Worm (Caenorhabditis elegans) whole organism, young adult: Measurements from ENCODE around the gene mnp-1.
A peak's percentile ranks its signal among the peaks of the same experiment; 100 is the strongest.
"Not testable (repeated sequence)": the region's sequence is repeated elsewhere in the genome, so short reads cannot be mapped to it uniquely, and the experiment has no call there.

Source experiments
- B0019.2 ChIP-seq: fragments of 200-800 bp; sonication (Bioruptor generic); conservative IDR thresholded peaks from 2 replicates; pipeline ENCODE4 v1.3.6; 2022; ENCODE audit warnings: missing genetic modification reagents, missing genetic modification characterization, missing compliant biosample characterization
- B0336.3 ChIP-seq: fragments of 200-800 bp; sonication (Bioruptor generic); IDR thresholded peaks from 2 replicates; pipeline ENCODE4 v1.3.6; 2022; ENCODE audit warnings: missing genetic modification characterization, missing compliant biosample characterization
- F10E7.11 ChIP-seq: sonication (generic microtip); optimal IDR thresholded peaks from 2 replicates; lab custom pipeline; 2017; ENCODE audit warnings: mild to moderate bottlenecking, missing genetic modification characterization, moderate library complexity, missing compliant biosample characterization
- F33H1.4 ChIP-seq: fragments of 200-800 bp; sonication (Bioruptor generic); IDR thresholded peaks from 2 replicates; pipeline ENCODE4 v1.3.6; 2022; ENCODE audit warnings: missing genetic modification reagents, missing genetic modification characterization, missing compliant biosample characterization
- F39B2.1 ChIP-seq: fragments of 200-800 bp; sonication (Bioruptor generic); IDR thresholded peaks from 2 replicates; pipeline ENCODE4 v1.3.6; 2022; ENCODE audit warnings: missing genetic modification reagents, missing genetic modification characterization, missing compliant biosample characterization
- K11D2.4 ChIP-seq: fragments of 200-800 bp; sonication (Bioruptor generic); IDR thresholded peaks from 2 replicates; pipeline ENCODE4 v1.3.6; 2022; ENCODE audit warnings: missing genetic modification reagents, missing genetic modification characterization, missing compliant biosample characterization
- K12H6.12 ChIP-seq: fragments of 200-800 bp; sonication (Bioruptor generic); optimal IDR thresholded peaks from 2 replicates; lab custom pipeline; 2018; ENCODE audit warnings: mild to moderate bottlenecking, missing genetic modification characterization, missing compliant biosample characterization
- Y53G8AR.9 ChIP-seq: fragments of 200-800 bp; sonication (Bioruptor generic); conservative IDR thresholded peaks from 2 replicates; pipeline ENCODE4 v1.3.6; 2022; ENCODE audit warnings: missing genetic modification reagents, missing genetic modification characterization, missing compliant biosample characterization
- Y95B8A.8 ChIP-seq: fragments of 200-800 bp; sonication (Bioruptor generic); IDR thresholded peaks from 2 replicates; pipeline ENCODE4 v1.3.6; 2022; ENCODE audit warnings: missing genetic modification reagents, missing genetic modification characterization, missing compliant biosample characterization
- bed-2 ChIP-seq: fragments of 200-800 bp; sonication (Bioruptor generic); IDR thresholded peaks from 2 replicates; pipeline ENCODE4 v1.3.6; 2022; ENCODE audit warnings: missing genetic modification reagents, missing genetic modification characterization, missing compliant biosample characterization
- ccch-3 ChIP-seq: fragments of 200-800 bp; sonication (Bioruptor generic); optimal IDR thresholded peaks from 2 replicates; lab custom pipeline; 2018; ENCODE audit warnings: mild to moderate bottlenecking, missing genetic modification characterization, missing compliant biosample characterization
- cebp-1 ChIP-seq, 2 experiments: fragments of 200-800 bp in 1 of 2; sonication (Bioruptor generic) in 1 of 2; sonication (generic microtip) in 1 of 2; IDR thresholded peaks in 1 of 2; optimal IDR thresholded peaks in 1 of 2; 2 replicates each; pipeline versions ENCODE4 v1.3.6 to Lab custom; 2017 to 2022; ENCODE audit warnings: missing compliant biosample characterization in 2 of 2, missing genetic modification characterization in 2 of 2, mild to moderate bottlenecking in 1 of 2, missing genetic modification reagents in 1 of 2, moderate library complexity in 1 of 2
- ceh-27 ChIP-seq: fragments of 200-800 bp; sonication (Bioruptor generic); optimal IDR thresholded peaks from 2 replicates; lab custom pipeline; 2018; ENCODE audit warnings: mild to moderate bottlenecking, missing genetic modification characterization, moderate library complexity, missing compliant biosample characterization
- ceh-40 ChIP-seq: fragments of 200-800 bp; sonication (Bioruptor generic); IDR thresholded peaks from 2 replicates; pipeline ENCODE4 v1.3.6; 2022; ENCODE audit warnings: missing genetic modification characterization, missing compliant biosample characterization
- ceh-79 ChIP-seq: sonication (generic microtip); optimal IDR thresholded peaks from 2 replicates; lab custom pipeline; 2017; ENCODE audit warnings: mild to moderate bottlenecking, missing genetic modification characterization, missing compliant biosample characterization
- die-1 ChIP-seq: sonication (generic microtip); optimal IDR thresholded peaks from 2 replicates; lab custom pipeline; 2016; ENCODE audit warnings: missing genotype, mild to moderate bottlenecking, missing genetic modification characterization, missing compliant biosample characterization
- dox-1 ChIP-seq: fragments of 200-800 bp; sonication (Bioruptor generic); IDR thresholded peaks from 2 replicates; pipeline ENCODE4 v1.3.6; 2022; ENCODE audit warnings: missing genetic modification reagents, missing genetic modification characterization, missing compliant biosample characterization
- egl-44 ChIP-seq: fragments of 200-800 bp; sonication (Bioruptor generic); IDR thresholded peaks from 2 replicates; pipeline ENCODE4 v1.3.6; 2022; ENCODE audit warnings: missing genetic modification reagents, missing genetic modification characterization, missing compliant biosample characterization
- ekl-4 ChIP-seq: fragments of 200-800 bp; sonication (Bioruptor generic); IDR thresholded peaks from 2 replicates; pipeline ENCODE4 v1.3.6; 2022; ENCODE audit warnings: missing genetic modification reagents, missing genetic modification characterization, missing compliant biosample characterization
- him-1 ChIP-seq: sonication (generic microtip); optimal IDR thresholded peaks from 2 replicates; lab custom pipeline; 2016; ENCODE audit warnings: missing genotype, missing genetic modification reagents, missing genetic modification characterization, missing compliant biosample characterization
- lag-1 ChIP-seq: fragments of 200-800 bp; sonication (Bioruptor generic); IDR thresholded peaks from 2 replicates; pipeline ENCODE4 v1.3.6; 2022; ENCODE audit warnings: missing genetic modification reagents, missing genetic modification characterization, missing compliant biosample characterization
- let-607 ChIP-seq, 2 experiments: fragments of 200-800 bp in 1 of 2; sonication (Bioruptor generic) in 1 of 2; sonication (generic microtip) in 1 of 2; optimal IDR thresholded peaks; 2 replicates each; lab custom pipeline; 2016 to 2018; ENCODE audit warnings: mild to moderate bottlenecking in 2 of 2, missing compliant biosample characterization in 2 of 2, missing genetic modification characterization in 2 of 2, moderate library complexity in 2 of 2, missing genotype in 1 of 2
- lin-26 ChIP-seq: fragments of 200-800 bp; sonication (Bioruptor generic); IDR thresholded peaks from 2 replicates; pipeline ENCODE4 v1.3.6; 2022; ENCODE audit warnings: missing genetic modification reagents, missing genetic modification characterization, missing compliant biosample characterization
- lin-35 ChIP-seq, 3 experiments: fragments of 150-350 bp in 2 of 3; sonication (generic microtip) in 1 of 3; optimal IDR thresholded peaks; 2 replicates each; lab custom pipeline; 2014 to 2018; ENCODE audit warnings: missing biosample characterization in 3 of 3, missing genetic modification characterization in 3 of 3, missing genetic modification reagents in 3 of 3
- lin-54 ChIP-seq: fragments of 200-800 bp; sonication (Bioruptor generic); optimal IDR thresholded peaks from 2 replicates; lab custom pipeline; 2018; ENCODE audit warnings: mild to moderate bottlenecking, missing genetic modification characterization, missing compliant biosample characterization
- lsl-1 ChIP-seq: fragments of 200-800 bp; sonication (Bioruptor generic); optimal IDR thresholded peaks from 2 replicates; lab custom pipeline; 2018; ENCODE audit warnings: mild to moderate bottlenecking, missing genetic modification characterization, moderate library complexity, missing compliant biosample characterization
- madf-6 ChIP-seq: fragments of 200-800 bp; sonication (Bioruptor generic); IDR thresholded peaks from 2 replicates; pipeline ENCODE4 v1.3.6; 2022; ENCODE audit warnings: missing genetic modification reagents, missing genetic modification characterization, missing compliant biosample characterization
- mcd-1 ChIP-seq: fragments of 200-800 bp; sonication (Bioruptor generic); IDR thresholded peaks from 2 replicates; pipeline ENCODE4 v1.3.6; 2022; ENCODE audit warnings: missing genetic modification reagents, missing genetic modification characterization, missing compliant biosample characterization
- mel-28 ChIP-seq: sonication (generic microtip); optimal IDR thresholded peaks from 2 replicates; lab custom pipeline; 2016; ENCODE audit warnings: borderline replicate concordance, mild to moderate bottlenecking, missing genetic modification characterization, missing compliant biosample characterization
- nhr-120 ChIP-seq: fragments of 200-800 bp; sonication (Bioruptor generic); IDR thresholded peaks from 2 replicates; pipeline ENCODE4 v1.3.6; 2022; ENCODE audit warnings: missing genetic modification characterization, missing compliant biosample characterization
- nhr-179 ChIP-seq: sonication (generic microtip); optimal IDR thresholded peaks from 2 replicates; lab custom pipeline; 2016; ENCODE audit warnings: mild to moderate bottlenecking, missing genetic modification characterization, missing compliant biosample characterization
- nhr-27 ChIP-seq: fragments of 200-800 bp; sonication (Bioruptor generic); optimal IDR thresholded peaks from 2 replicates; lab custom pipeline; 2018; ENCODE audit warnings: mild to moderate bottlenecking, missing genetic modification characterization, moderate library complexity, missing compliant biosample characterization
- nhr-80 ChIP-seq: sonication (generic microtip); optimal IDR thresholded peaks from 2 replicates; lab custom pipeline; 2016; ENCODE audit warnings: missing genetic modification characterization, missing compliant biosample characterization
- nhr-90 ChIP-seq: sonication (generic microtip); optimal IDR thresholded peaks from 2 replicates; lab custom pipeline; 2016; ENCODE audit warnings: missing genotype, mild to moderate bottlenecking, missing genetic modification characterization, missing compliant biosample characterization
- rcor-1 ChIP-seq: fragments of 200-800 bp; sonication (Bioruptor generic); IDR thresholded peaks from 2 replicates; pipeline ENCODE4 v1.3.6; 2022; ENCODE audit warnings: missing genetic modification reagents, missing genetic modification characterization, missing compliant biosample characterization
- repo-1 ChIP-seq: sonication (generic microtip); optimal IDR thresholded peaks from 2 replicates; lab custom pipeline; 2017; ENCODE audit warnings: mild to moderate bottlenecking, missing genetic modification characterization, missing compliant biosample characterization
- sdz-38 ChIP-seq: sonication (generic microtip); optimal IDR thresholded peaks from 2 replicates; lab custom pipeline; 2016; ENCODE audit warnings: missing genotype, missing genetic modification characterization, missing compliant biosample characterization
- snpc-3.4 ChIP-seq: sonication (generic microtip); optimal IDR thresholded peaks from 2 replicates; lab custom pipeline; 2017; ENCODE audit warnings: missing genetic modification characterization, mild to moderate bottlenecking, missing compliant biosample characterization, antibody characterized with exemption, moderate library complexity, missing genotype, missing genetic modification reagents
- snpc-4 ChIP-seq, 5 experiments: fragments of 150-350 bp in 1 of 5; sonication (generic microtip) in 4 of 5; optimal IDR thresholded peaks; 2 replicates each; lab custom pipeline; 2014 to 2018; ENCODE audit warnings: missing genetic modification characterization in 5 of 5, missing biosample characterization in 3 of 5, antibody characterized with exemption in 2 of 5, mild to moderate bottlenecking in 2 of 5, missing compliant biosample characterization in 2 of 5, missing genotype in 2 of 5, moderate library complexity in 2 of 5, missing genetic modification reagents in 1 of 5
- tbp1 ChIP-seq: fragments of 200-800 bp; sonication (Bioruptor generic); optimal IDR thresholded peaks from 2 replicates; lab custom pipeline; 2018; ENCODE audit warnings: mild to moderate bottlenecking, missing genetic modification characterization, missing compliant biosample characterization
- ztf-18 ChIP-seq: sonication (generic microtip); optimal IDR thresholded peaks from 2 replicates; lab custom pipeline; 2016; ENCODE audit warnings: missing genotype, mild to moderate bottlenecking, missing genetic modification characterization, missing compliant biosample characterization
- ztf-26 ChIP-seq: sonication (generic microtip); optimal IDR thresholded peaks from 2 replicates; lab custom pipeline; 2017; ENCODE audit warnings: missing genetic modification characterization, missing compliant biosample characterization
- ztf-28 ChIP-seq: fragments of 200-800 bp; sonication (Bioruptor generic); IDR thresholded peaks from 2 replicates; pipeline ENCODE4 v1.3.6; 2022; ENCODE audit warnings: missing genetic modification reagents, missing genetic modification characterization, missing compliant biosample characterization
- ztf-3 ChIP-seq: fragments of 200-800 bp; sonication (Bioruptor generic); optimal IDR thresholded peaks from 2 replicates; lab custom pipeline; 2018; ENCODE audit warnings: mild to moderate bottlenecking, missing genetic modification characterization, missing compliant biosample characterization

The mnp-1 gene

DNA sequence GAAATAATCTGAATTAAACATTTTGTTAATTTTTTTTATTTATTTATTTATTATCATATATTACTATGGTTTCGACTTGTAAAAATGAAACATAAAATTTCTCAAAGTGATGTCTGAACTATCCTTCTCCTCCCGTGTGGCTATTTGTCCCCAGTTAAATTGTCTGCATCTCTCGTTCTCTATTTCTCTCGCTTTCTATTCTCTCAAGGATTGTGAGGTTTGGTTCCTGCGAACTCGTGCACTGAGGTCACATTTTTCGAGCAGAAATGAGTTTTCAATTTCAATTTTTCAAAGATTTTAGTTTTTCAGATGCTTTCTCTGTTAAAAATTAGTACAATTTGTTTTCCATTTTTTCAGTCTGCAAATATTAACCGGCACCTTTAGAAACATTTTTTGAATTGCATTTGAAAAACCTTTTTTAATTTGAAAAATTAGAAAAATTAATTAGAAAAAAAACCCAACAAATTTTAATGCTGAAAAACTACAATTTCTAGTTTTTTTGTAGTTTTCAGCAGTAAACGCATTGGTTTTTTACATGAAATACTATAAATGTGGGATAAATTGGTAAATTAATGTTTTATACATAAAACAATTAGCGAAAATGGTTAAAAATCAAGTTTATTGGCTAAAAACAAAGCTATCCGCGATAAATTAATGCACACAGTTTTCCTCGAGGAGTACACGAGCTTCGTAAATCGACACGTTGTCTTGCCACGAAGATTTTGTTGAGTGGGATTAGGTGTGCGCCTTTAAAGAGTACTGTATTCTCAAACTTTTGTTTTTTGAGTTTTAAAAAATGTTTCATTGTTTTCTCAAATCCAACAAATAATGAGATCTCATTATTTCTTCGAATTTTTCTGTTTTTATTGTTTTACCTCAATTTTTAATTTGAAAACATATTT lies 56.0 kb downstream of the mnp-1 start (continued):
- TF ChIP-seq mcd-1 (GFP tag; lab: Robert Waterston, UW) (no peak), nhr-120 (GFP tag; lab: Robert Waterston, UW) (no peak), ceh-40 (GFP tag; lab: Robert Waterston, UW) (no peak), Y95B8A.8 (GFP tag; lab: Robert Waterston, UW) (no peak), ztf-26 (tag; lab: Kevin White, UChicago) (no peak), ztf-3 (no peak), B0336.3 (GFP tag; lab: Robert Waterston, UW) (no peak), lag-1 (no peak), B0019.2 (GFP tag; lab: Robert Waterston, UW) (peak; percentile 90), F10E7.11 (tag; lab: Kevin White, UChicago) (no peak), let-607 (tag; optimal IDR thresholded peaks at IDR 0.05; lab: Kevin White, UChicago) (no peak), ztf-28 (no peak), sdz-38 (tag; lab: Kevin White, UChicago) (no peak), K12H6.12 (tag; lab: Kevin White, UChicago) (no peak), tbp1 (GFP tag; lab: Kevin White, UChicago) (peak; percentile 30), bed-2 (GFP tag; lab: Robert Waterston, UW) (no peak), mel-28 (no peak), nhr-90 (tag; lab: Kevin White, UChicago) (no peak), lin-26 (GFP tag; lab: Robert Waterston, UW) (no peak), ekl-4 (GFP tag; lab: Robert Waterston, UW) (no peak), nhr-179 (no peak), F39B2.1 (GFP tag; lab: Robert Waterston, UW) (no peak), nhr-27 (tag; lab: Kevin White, UChicago) (no peak)

- TF ChIP-seq nhr-80 (tag; lab: Kevin White, UChicago) = peak; percentile 52
- no peak for TF ChIP-seq ccch-3 (GFP tag; lab: Kevin White, UChicago)
Observed at ce11 chrIII:4413099-4413498, 56.7 kb downstream of the mnp-1 start, which contains the start of gene mpc-1. Gene mpc-1, plus strand, starts transcription at chrIII:4413457.

DNA sequence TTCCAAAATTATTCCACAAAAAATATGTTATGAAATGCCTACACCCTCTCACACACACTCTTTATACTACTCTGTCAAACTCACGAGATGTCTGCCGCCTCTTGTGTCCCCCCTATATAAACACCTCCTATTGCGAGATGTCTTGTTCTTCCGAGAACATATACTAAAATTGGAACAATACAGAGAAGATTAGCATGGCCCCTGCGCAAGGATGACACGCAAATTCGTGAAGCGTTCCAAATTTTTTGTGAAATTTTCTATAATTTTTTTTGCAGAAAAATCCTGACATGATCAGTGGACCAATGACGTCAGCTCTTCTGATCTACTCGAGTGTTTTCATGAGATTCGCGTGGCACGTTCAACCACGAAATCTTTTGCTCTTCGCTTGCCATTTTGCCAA lies 57.6 kb downstream of the mnp-1 start:
- not testable (repeated sequence) for TF ChIP-seq cebp-1 (GFP tag; IDR thresholded peaks at IDR 0.05; lab: Robert Waterston, UW)
- TF ChIP-seq cebp-1 (tag; optimal IDR thresholded peaks at IDR 0.05; lab: Kevin White, UChicago) (peak; percentile 77), egl-44 (GFP tag; lab: Robert Waterston, UW) (peak; percentile 54; the same call in 1 of the 2 replicates), F33H1.4 (GFP tag; lab: Robert Waterston, UW) (peak; percentile 17; the same call in 1 of the 2 replicates), snpc-3.4 (tag; lab: Kevin White, UChicago) (peak; percentile 73), ztf-18 (tag; lab: Kevin White, UChicago) (peak; percentile 34), repo-1 (tag; lab: Kevin White, UChicago) (peak; percentile 54), lsl-1 (GFP tag; lab: Kevin White, UChicago) (peak; percentile 26), rcor-1 (peak; percentile 74), lin-54 (GFP tag; lab: Kevin White, UChicago) (peak; percentile 39), Y53G8AR.9 (GFP tag; lab: Robert Waterston, UW) (peak; percentile 68), madf-6 (peak; percentile 68), K11D2.4 (GFP tag; lab: Robert Waterston, UW) (0 out of 2 replicates have a peak, but pooled peaks have one; percentile 35), dox-1 (GFP tag; lab: Robert Waterston, UW) (peak; percentile 64), die-1 (peak; percentile 2), him-1 (tag; lab: Kevin White, UChicago) (peak; percentile 60), snpc-4 (GFP tag; optimal IDR thresholded peaks at IDR 0.05; lab: Kevin White, UChicago) (peak; percentile 92), snpc-4 (tag; optimal IDR thresholded peaks at IDR 0.05; lab: Kevin White, UChicago) (peak; percentile 94 to 99 (median 96)), ceh-27 (GFP tag; lab: Kevin White, UChicago) (peak; percentile 7), lin-35 (GFP tag; optimal IDR thresholded peaks at IDR 0.05; lab: Kevin White, UChicago) (peak in 1 of 3 experiments; percentile 52), ceh-79 (tag; lab: Kevin White, UChicago) (peak; percentile 56)
